Worm (Caenorhabditis elegans) whole organism, young adult: Measurements from ENCODE around the gene srgp-1.

Experiments
- C06A6.2 ChIP-seq: fragments of 200-800 bp; sonication (Bioruptor generic); conservative IDR thresholded peaks from 2 replicates; pipeline ENCODE4 v1.3.6; 2022; ENCODE audit warnings: missing genetic modification characterization, missing compliant biosample characterization
- D2030.7 ChIP-seq: fragments of 200-800 bp; sonication (Bioruptor generic); IDR thresholded peaks from 2 replicates; pipeline ENCODE4 v1.3.6; 2022; ENCODE audit warnings: missing genetic modification reagents, missing genetic modification characterization, missing compliant biosample characterization
- F37B4.10 ChIP-seq: fragments of 200-800 bp; sonication (Bioruptor generic); IDR thresholded peaks from 2 replicates; pipeline ENCODE4 v1.3.6; 2022; ENCODE audit warnings: missing genetic modification characterization, missing compliant biosample characterization
- F57C9.4 ChIP-seq: sonication (generic microtip); optimal IDR thresholded peaks from 2 replicates; lab custom pipeline; 2017; ENCODE audit warnings: mild to moderate bottlenecking, missing genetic modification characterization, missing compliant biosample characterization
- T26A5.8 ChIP-seq: sonication (generic microtip); optimal IDR thresholded peaks from 2 replicates; lab custom pipeline; 2016; ENCODE audit warnings: missing genetic modification characterization, missing compliant biosample characterization
- Y53F4B.3 ChIP-seq: fragments of 200-800 bp; sonication (Bioruptor generic); IDR thresholded peaks from 2 replicates; pipeline ENCODE4 v1.3.6; 2022; ENCODE audit warnings: missing genetic modification reagents, missing genetic modification characterization, missing compliant biosample characterization
- Y79H2A.3 ChIP-seq: fragments of 200-800 bp; sonication (Bioruptor generic); conservative IDR thresholded peaks from 2 replicates; pipeline ENCODE4 v1.3.6; 2022; ENCODE audit warnings: missing genetic modification reagents, missing genetic modification characterization, missing compliant biosample characterization
- aptf-2 ChIP-seq: fragments of 200-800 bp; sonication (Bioruptor generic); conservative IDR thresholded peaks from 2 replicates; pipeline ENCODE4 v1.3.6; 2022; ENCODE audit warnings: missing genetic modification reagents, missing genetic modification characterization, missing compliant biosample characterization
- aptf-3 ChIP-seq: fragments of 200-800 bp; sonication (Bioruptor generic); IDR thresholded peaks from 2 replicates; pipeline ENCODE4 v1.3.6; 2022; ENCODE audit warnings: missing genetic modification characterization, missing compliant biosample characterization
- atf-7 ChIP-seq: sonication (generic microtip); optimal IDR thresholded peaks from 2 replicates; lab custom pipeline; 2017; ENCODE audit warnings: mild to moderate bottlenecking, missing genetic modification characterization, missing compliant biosample characterization
- attf-3 ChIP-seq: fragments of 200-800 bp; sonication (Bioruptor generic); conservative IDR thresholded peaks from 2 replicates; pipeline ENCODE4 v1.3.6; 2022; ENCODE audit warnings: missing genetic modification reagents, missing genetic modification characterization, missing compliant biosample characterization
- ccch-3 ChIP-seq: fragments of 200-800 bp; sonication (Bioruptor generic); optimal IDR thresholded peaks from 2 replicates; lab custom pipeline; 2018; ENCODE audit warnings: mild to moderate bottlenecking, missing genetic modification characterization, missing compliant biosample characterization
- ceh-100 ChIP-seq: fragments of 200-800 bp; sonication (Bioruptor generic); IDR thresholded peaks from 2 replicates; pipeline ENCODE4 v1.3.6; 2022; ENCODE audit warnings: missing genetic modification reagents, missing genetic modification characterization, missing compliant biosample characterization
- ceh-58 ChIP-seq: fragments of 200-800 bp; sonication (Bioruptor generic); IDR thresholded peaks from 2 replicates; pipeline ENCODE4 v1.3.6; 2022; ENCODE audit warnings: missing genetic modification characterization, missing compliant biosample characterization
- ceh-91 ChIP-seq: fragments of 200-800 bp; sonication (Bioruptor generic); IDR thresholded peaks from 2 replicates; pipeline ENCODE4 v1.3.6; 2022; ENCODE audit warnings: missing genetic modification reagents, missing genetic modification characterization, missing compliant biosample characterization
- egrh-3 ChIP-seq: fragments of 200-800 bp; sonication (Bioruptor generic); IDR thresholded peaks from 2 replicates; pipeline ENCODE4 v1.3.6; 2022; ENCODE audit warnings: missing genetic modification reagents, missing genetic modification characterization, missing compliant biosample characterization
- fkh-3 ChIP-seq: sonication (generic microtip); optimal IDR thresholded peaks from 2 replicates; lab custom pipeline; 2016; ENCODE audit warnings: mild to moderate bottlenecking, missing genetic modification characterization, missing compliant biosample characterization
- gei-17 ChIP-seq: fragments of 200-800 bp; sonication (Bioruptor generic); optimal IDR thresholded peaks from 2 replicates; lab custom pipeline; 2018; ENCODE audit warnings: mild to moderate bottlenecking, missing genetic modification characterization, missing compliant biosample characterization
- him-1 ChIP-seq: sonication (generic microtip); optimal IDR thresholded peaks from 2 replicates; lab custom pipeline; 2016; ENCODE audit warnings: missing genotype, missing genetic modification reagents, missing genetic modification characterization, missing compliant biosample characterization
- lin-26 ChIP-seq: fragments of 200-800 bp; sonication (Bioruptor generic); IDR thresholded peaks from 2 replicates; pipeline ENCODE4 v1.3.6; 2022; ENCODE audit warnings: missing genetic modification reagents, missing genetic modification characterization, missing compliant biosample characterization
- lir-1 ChIP-seq: fragments of 200-800 bp; sonication (Bioruptor generic); conservative IDR thresholded peaks from 2 replicates; pipeline ENCODE4 v1.3.6; 2022; ENCODE audit warnings: missing genetic modification reagents, missing genetic modification characterization, missing compliant biosample characterization
- lsl-1 ChIP-seq: fragments of 200-800 bp; sonication (Bioruptor generic); optimal IDR thresholded peaks from 2 replicates; lab custom pipeline; 2018; ENCODE audit warnings: mild to moderate bottlenecking, missing genetic modification characterization, moderate library complexity, missing compliant biosample characterization
- lsy-27 ChIP-seq: sonication (generic microtip); optimal IDR thresholded peaks from 2 replicates; lab custom pipeline; 2017; ENCODE audit warnings: missing genetic modification characterization, mild to moderate bottlenecking, missing compliant biosample characterization, antibody characterized with exemption, missing genotype, borderline replicate concordance; ENCODE audit not compliant: insufficient read depth
- mcd-1 ChIP-seq: fragments of 200-800 bp; sonication (Bioruptor generic); IDR thresholded peaks from 2 replicates; pipeline ENCODE4 v1.3.6; 2022; ENCODE audit warnings: missing genetic modification reagents, missing genetic modification characterization, missing compliant biosample characterization
- mxl-1 ChIP-seq: sonication (generic microtip); optimal IDR thresholded peaks from 2 replicates; lab custom pipeline; 2016; ENCODE audit warnings: missing genetic modification characterization, missing compliant biosample characterization
- nfya-1 ChIP-seq: sonication (generic microtip); optimal IDR thresholded peaks from 2 replicates; lab custom pipeline; 2017; ENCODE audit warnings: antibody characterized with exemption, missing compliant biosample characterization, missing genetic modification characterization, borderline replicate concordance; ENCODE audit not compliant: insufficient read depth
- nfyb-1 ChIP-seq: fragments of 200-800 bp; sonication (Bioruptor generic); IDR thresholded peaks from 2 replicates; pipeline ENCODE4 v1.3.6; 2022; ENCODE audit warnings: missing genetic modification reagents, missing genetic modification characterization, missing compliant biosample characterization
- nhr-120 ChIP-seq: fragments of 200-800 bp; sonication (Bioruptor generic); IDR thresholded peaks from 2 replicates; pipeline ENCODE4 v1.3.6; 2022; ENCODE audit warnings: missing genetic modification characterization, missing compliant biosample characterization
- nhr-80 ChIP-seq: sonication (generic microtip); optimal IDR thresholded peaks from 2 replicates; lab custom pipeline; 2016; ENCODE audit warnings: missing genetic modification characterization, missing compliant biosample characterization
- pbrm-1 ChIP-seq: fragments of 200-800 bp; sonication (Bioruptor generic); IDR thresholded peaks from 2 replicates; pipeline ENCODE4 v1.3.6; 2022; ENCODE audit warnings: missing genetic modification reagents, missing genetic modification characterization, missing compliant biosample characterization
- somi-1 ChIP-seq: fragments of 200-800 bp; sonication (Bioruptor generic); optimal IDR thresholded peaks from 2 replicates; lab custom pipeline; 2018; ENCODE audit warnings: mild to moderate bottlenecking, missing genetic modification characterization, missing compliant biosample characterization
- sptf-2 ChIP-seq: fragments of 200-800 bp; sonication (Bioruptor generic); optimal IDR thresholded peaks from 2 replicates; lab custom pipeline; 2018; ENCODE audit warnings: mild to moderate bottlenecking, missing genetic modification characterization, missing compliant biosample characterization
- tbp1 ChIP-seq: fragments of 200-800 bp; sonication (Bioruptor generic); optimal IDR thresholded peaks from 2 replicates; lab custom pipeline; 2018; ENCODE audit warnings: mild to moderate bottlenecking, missing genetic modification characterization, missing compliant biosample characterization
- tlf-1 ChIP-seq: fragments of 200-800 bp; sonication (Bioruptor generic); optimal IDR thresholded peaks from 2 replicates; lab custom pipeline; 2018; ENCODE audit warnings: mild to moderate bottlenecking, missing genetic modification characterization, missing compliant biosample characterization
- unc-62 ChIP-seq: fragments of 150-350 bp; optimal IDR thresholded peaks from 2 replicates; lab custom pipeline; 2014; ENCODE audit warnings: missing biosample characterization, missing genetic modification reagents, missing genetic modification characterization
- zfh-2 ChIP-seq: fragments of 200-800 bp; sonication (Bioruptor generic); conservative IDR thresholded peaks from 2 replicates; pipeline ENCODE4 v1.3.6; 2022; ENCODE audit warnings: missing genetic modification reagents, missing genetic modification characterization, missing compliant biosample characterization
- ztf-22 ChIP-seq: fragments of 200-800 bp; sonication (Bioruptor generic); optimal IDR thresholded peaks from 2 replicates; lab custom pipeline; 2018; ENCODE audit warnings: mild to moderate bottlenecking, missing genetic modification characterization, moderate library complexity, missing compliant biosample characterization
- ztf-26 ChIP-seq: sonication (generic microtip); optimal IDR thresholded peaks from 2 replicates; lab custom pipeline; 2017; ENCODE audit warnings: missing genetic modification characterization, missing compliant biosample characterization

The srgp-1 gene

ce11 chrIV:11604909-11605308 is 34.6 kb downstream of the srgp-1 start, which contains the start of the genes ragc-1 and Y24F12A.1 (continued):
- TF ChIP-seq F57C9.4 (no peak), him-1 (tag; lab: Kevin White, UChicago) (no peak), pbrm-1 (GFP tag; lab: Robert Waterston, UW) (no peak), ccch-3 (no peak), tbp1 (GFP tag; lab: Kevin White, UChicago) (peak; percentile 34), sptf-2 (GFP tag; lab: Kevin White, UChicago) (no peak), D2030.7 (GFP tag; lab: Robert Waterston, UW) (no peak), fkh-3 (tag; lab: Kevin White, UChicago) (no peak), ceh-58 (no peak), attf-3 (no peak), aptf-2 (GFP tag; lab: Robert Waterston, UW) (no peak), aptf-3 (no peak), nhr-80 (tag; lab: Kevin White, UChicago) (peak; percentile 55), ztf-26 (tag; lab: Kevin White, UChicago) (no peak), lsy-27 (no peak), ztf-22 (no peak), tlf-1 (GFP tag; lab: Kevin White, UChicago) (no peak), ceh-100 (peak; percentile 71), mcd-1 (GFP tag; lab: Robert Waterston, UW) (0 out of 2 replicates have a peak, but pooled peaks have one; percentile 19), gei-17 (GFP tag; lab: Kevin White, UChicago) (no peak), Y53F4B.3 (no peak), lir-1 (GFP tag; lab: Robert Waterston, UW) (no peak), mxl-1 (tag; lab: Kevin White, UChicago) (no peak), C06A6.2 (GFP tag; lab: Robert Waterston, UW) (0 out of 2 replicates have a peak, but pooled peaks have one; percentile 13), somi-1 (no peak), lsl-1 (GFP tag; lab: Kevin White, UChicago) (peak; percentile 5), zfh-2 (GFP tag; lab: Robert Waterston, UW) (no peak), lin-26 (no peak), F37B4.10 (GFP tag; lab: Robert Waterston, UW) (no peak), unc-62 (no peak), nfya-1 (tag; lab: Kevin White, UChicago) (no peak), Y79H2A.3 (GFP tag; lab: Robert Waterston, UW) (no peak), ceh-91 (GFP tag; lab: Robert Waterston, UW) (no peak)

DNA sequence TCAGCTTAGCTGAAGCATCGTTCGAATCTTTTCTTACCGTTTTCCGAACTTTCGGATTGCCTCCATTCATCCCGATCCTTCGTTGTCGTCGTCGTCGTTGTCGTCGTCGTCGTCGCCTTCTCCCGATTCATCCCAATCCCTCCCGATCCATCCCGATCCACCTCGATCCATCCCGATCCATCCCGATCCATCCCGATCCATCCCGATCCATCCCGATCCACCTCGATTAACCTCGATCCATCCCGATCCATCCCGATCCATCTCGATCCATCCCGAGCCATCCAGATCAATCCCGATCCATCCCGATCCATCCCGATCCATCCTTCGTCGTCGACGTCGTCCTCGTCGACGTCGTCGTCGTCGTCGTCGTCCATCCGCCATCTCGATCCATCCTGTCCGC is 46.2 kb downstream of the srgp-1 start:
- TF ChIP-seq mcd-1 (GFP tag; lab: Robert Waterston, UW), result peak; percentile 42; the same call in 1 of the 2 replicates
- TF ChIP-seq nhr-120, result peak; percentile 64; the same call in 1 of the 2 replicates
- TF ChIP-seq egrh-3 (GFP tag; lab: Robert Waterston, UW), result peak; percentile 90; the same call in 1 of the 2 replicates
- 0 out of 2 replicates have a peak, but pooled peaks have one; percentile 44 for TF ChIP-seq nfyb-1 (GFP tag; lab: Robert Waterston, UW)
- TF ChIP-seq F37B4.10 (GFP tag; lab: Robert Waterston, UW), result 0 out of 2 replicates have a peak, but pooled peaks have one; percentile 68
- TF ChIP-seq, all 124 proteins: peak for 5; not testable (repeated sequence) for 119

- TF ChIP-seq T26A5.8 (tag; lab: Kevin White, UChicago), result no peak
- peak; percentile 43 for TF ChIP-seq atf-7
- TF ChIP-seq, all 124 proteins: peak for 1
Observed at ce11 chrIV:11620909-11621308, 50.6 kb downstream of the srgp-1 start, which contains the start of gene dsl-5. Gene dsl-5 (minus strand): TSS chrIV:11621009.
